Worm (Caenorhabditis elegans) whole organism, young adult: Measurements from ENCODE around the gene dyf-7.

ENCODE experiments used
- hmg-20 ChIP-seq: fragments of 200-800 bp; sonication (Bioruptor generic); IDR thresholded peaks from 2 replicates; pipeline ENCODE4 v1.3.6; 2022; ENCODE audit warnings: missing genetic modification reagents, missing genetic modification characterization, missing compliant biosample characterization
- sdz-38 ChIP-seq: sonication (generic microtip); optimal IDR thresholded peaks from 2 replicates; lab custom pipeline; 2016; ENCODE audit warnings: missing genotype, missing genetic modification characterization, missing compliant biosample characterization

DNA sequence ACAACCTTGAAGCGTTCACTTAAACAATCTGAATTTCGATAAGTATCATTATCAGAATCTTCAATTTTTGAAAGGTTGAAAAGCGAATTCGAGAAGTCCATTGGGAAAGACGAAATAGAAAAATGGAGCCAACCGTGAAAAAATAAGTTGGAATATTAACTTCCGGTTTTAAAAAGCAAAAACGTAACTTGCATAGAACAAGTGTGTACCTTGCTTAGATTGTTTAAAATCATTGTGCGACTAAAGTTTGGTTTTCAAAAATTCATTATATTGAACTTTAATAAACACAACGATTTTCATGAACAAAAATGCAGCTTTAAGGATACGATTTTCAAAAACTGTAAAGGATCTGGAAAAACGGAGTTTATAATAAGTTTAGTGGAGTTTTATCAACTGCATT, 15.2 kb downstream of the dyf-7 start, which contains the start of gene F15G9.2:
- TF ChIP-seq sdz-38 (no peak), hmg-20 (GFP tag; lab: Robert Waterston, UW) (no peak)
